Worm (Caenorhabditis elegans) whole organism, L4 larva: ENCODE data around the gene Y7A5A.7.

Experiments used
- R02D3.7 ChIP-seq: fragments of 150-350 bp; sonication (generic microtip); optimal IDR thresholded peaks from 3 replicates; lab custom pipeline; 2014; ENCODE audit warnings: missing biosample characterization, missing genetic modification characterization
- T20F7.1 ChIP-seq: fragments of 200-800 bp; sonication (Bioruptor generic); optimal IDR thresholded peaks from 2 replicates; lab custom pipeline; 2018; ENCODE audit warnings: mild to moderate bottlenecking, missing genetic modification characterization, missing compliant biosample characterization
- T26A8.4 ChIP-seq: fragments of 200-800 bp; sonication (Bioruptor generic); IDR thresholded peaks from 2 replicates; pipeline ENCODE4 v1.3.6; 2022; ENCODE audit warnings: missing genetic modification characterization, missing compliant biosample characterization
- Y105C5A.15 ChIP-seq: fragments of 200-800 bp; sonication (Bioruptor generic); IDR thresholded peaks from 2 replicates; pipeline ENCODE4 v1.3.6; 2022; ENCODE audit warnings: missing genetic modification characterization, missing compliant biosample characterization
- Y48G9A.11 ChIP-seq: fragments of 200-800 bp; sonication (Bioruptor generic); IDR thresholded peaks from 2 replicates; pipeline ENCODE4 v1.3.6; 2022; ENCODE audit warnings: missing genetic modification reagents, missing genetic modification characterization, missing compliant biosample characterization
- Y5F2A.4 ChIP-seq: fragments of 200-800 bp; sonication (Bioruptor generic); optimal IDR thresholded peaks from 2 replicates; lab custom pipeline; 2018; ENCODE audit warnings: mild to moderate bottlenecking, missing genetic modification characterization, missing compliant biosample characterization
- Y75B8A.6 ChIP-seq: fragments of 200-800 bp; sonication (Bioruptor generic); IDR thresholded peaks from 2 replicates; pipeline ENCODE4 v1.3.6; 2022; ENCODE audit warnings: missing genetic modification reagents, missing genetic modification characterization, missing compliant biosample characterization
- aha-1 ChIP-seq: fragments of 150-350 bp; peaks from one replicate; lab custom pipeline; 2014; ENCODE audit warnings: missing biosample characterization, missing genetic modification characterization
- aly-2 ChIP-seq: sonication (generic microtip); optimal IDR thresholded peaks from 2 replicates; lab custom pipeline; 2018; ENCODE audit warnings: missing biosample characterization, missing genetic modification characterization
- arid-1 ChIP-seq: fragments of 200-800 bp; sonication (Bioruptor generic); conservative IDR thresholded peaks from 2 replicates; pipeline ENCODE4 v1.3.6; 2022; ENCODE audit warnings: missing genetic modification reagents, missing genetic modification characterization, missing compliant biosample characterization
- ceh-44 ChIP-seq: fragments of 200-800 bp; sonication (Bioruptor generic); IDR thresholded peaks from 2 replicates; pipeline ENCODE4 v1.3.6; 2022; ENCODE audit warnings: missing genetic modification reagents, missing genetic modification characterization, missing compliant biosample characterization
- ceh-62 ChIP-seq: sonication (generic microtip); optimal IDR thresholded peaks from 2 replicates; lab custom pipeline; 2017; ENCODE audit warnings: missing biosample characterization, missing genetic modification characterization
- daf-16 ChIP-seq, 3 experiments: sonication (generic microtip); optimal IDR thresholded peaks; 2 replicates each; lab custom pipeline; 2016 to 2017; ENCODE audit warnings: missing genetic modification characterization in 3 of 3, missing genetic modification reagents in 3 of 3, mild to moderate bottlenecking in 2 of 3, missing compliant biosample characterization in 2 of 3, missing biosample characterization in 1 of 3, moderate library complexity in 1 of 3
- dpl-1 ChIP-seq: fragments of 150-350 bp; optimal IDR thresholded peaks from 2 replicates; lab custom pipeline; 2014; ENCODE audit warnings: missing biosample characterization, missing genetic modification reagents, missing genetic modification characterization
- egl-27 ChIP-seq: sonication (generic microtip); optimal IDR thresholded peaks from 3 replicates; lab custom pipeline; 2017; ENCODE audit warnings: missing biosample characterization, missing genetic modification reagents, missing genetic modification characterization
- gei-8 ChIP-seq: fragments of 200-800 bp; sonication (Bioruptor generic); optimal IDR thresholded peaks from 2 replicates; lab custom pipeline; 2018; ENCODE audit warnings: mild to moderate bottlenecking, missing genetic modification characterization, missing compliant biosample characterization
- lin-1 ChIP-seq: fragments of 200-800 bp; sonication (Bioruptor generic); IDR thresholded peaks from 2 replicates; pipeline ENCODE4 v1.3.6; 2022; ENCODE audit warnings: missing genetic modification reagents, missing genetic modification characterization, missing compliant biosample characterization
- lin-15B ChIP-seq: fragments of 150-350 bp; sonication (generic microtip); optimal IDR thresholded peaks from 3 replicates; lab custom pipeline; 2014; ENCODE audit warnings: missing biosample characterization, missing genetic modification characterization
- lir-3 ChIP-seq: sonication (generic microtip); optimal IDR thresholded peaks from 2 replicates; lab custom pipeline; 2016; ENCODE audit warnings: mild to moderate bottlenecking, missing genetic modification characterization, missing compliant biosample characterization
- mdl-1 ChIP-seq, 2 experiments: fragments of 150-350 bp in 1 of 2; sonication (generic microtip) in 1 of 2; optimal IDR thresholded peaks; 2 replicates each; lab custom pipeline; 2014 to 2017; ENCODE audit warnings: missing biosample characterization in 2 of 2, missing genetic modification characterization in 2 of 2
- mxl-3 ChIP-seq: fragments of 200-800 bp; sonication (Bioruptor generic); optimal IDR thresholded peaks from 2 replicates; lab custom pipeline; 2018; ENCODE audit warnings: mild to moderate bottlenecking, missing genetic modification characterization, missing compliant biosample characterization
- nhr-25 ChIP-seq: sonication (generic microtip); optimal IDR thresholded peaks from 2 replicates; lab custom pipeline; 2017; ENCODE audit warnings: missing genetic modification characterization, mild to moderate bottlenecking, missing compliant biosample characterization, antibody characterized with exemption, moderate library complexity, borderline replicate concordance; ENCODE audit not compliant: insufficient read depth
- nhr-6 ChIP-seq: fragments of 150-350 bp; optimal IDR thresholded peaks from 2 replicates; lab custom pipeline; 2014; ENCODE audit warnings: missing biosample characterization, missing genetic modification characterization
- nhr-76 ChIP-seq: fragments of 150-350 bp; optimal IDR thresholded peaks from 2 replicates; lab custom pipeline; 2014; ENCODE audit warnings: missing biosample characterization, missing genetic modification characterization
- nhr-77 ChIP-seq: fragments of 150-350 bp; optimal IDR thresholded peaks from 2 replicates; lab custom pipeline; 2014; ENCODE audit warnings: missing biosample characterization, missing genetic modification characterization
- saeg-2 ChIP-seq: fragments of 200-800 bp; sonication (Bioruptor generic); IDR thresholded peaks from 2 replicates; pipeline ENCODE4 v1.3.6; 2022; ENCODE audit warnings: missing genetic modification reagents, missing genetic modification characterization, missing compliant biosample characterization
- set-16 ChIP-seq: fragments of 200-800 bp; sonication (Bioruptor generic); IDR thresholded peaks from 2 replicates; pipeline ENCODE4 v1.3.6; 2022; ENCODE audit warnings: missing genetic modification reagents, missing genetic modification characterization, missing compliant biosample characterization
- spr-3 ChIP-seq: fragments of 200-800 bp; sonication (Bioruptor generic); optimal IDR thresholded peaks from 2 replicates; lab custom pipeline; 2018; ENCODE audit warnings: mild to moderate bottlenecking, missing genetic modification characterization, missing compliant biosample characterization
- unc-39 ChIP-seq: sonication (generic microtip); optimal IDR thresholded peaks from 2 replicates; lab custom pipeline; 2017; ENCODE audit warnings: missing biosample characterization, missing genetic modification characterization
- unc-62 ChIP-seq, 3 experiments: fragments of 150-350 bp in 1 of 3; sonication (generic microtip); optimal IDR thresholded peaks in 2 of 3; peaks in 1 of 3; 1 replicate in 1 of 3; 2 replicates in 2 of 3; lab custom pipeline; 2014 to 2017; ENCODE audit warnings: missing biosample characterization in 3 of 3, missing genetic modification characterization in 3 of 3, missing genetic modification reagents in 3 of 3, missing genotype in 1 of 3
- ztf-11 ChIP-seq: fragments of 150-350 bp; optimal IDR thresholded peaks from 2 replicates; lab custom pipeline; 2014; ENCODE audit warnings: missing biosample characterization, missing genetic modification characterization
- ztf-7 ChIP-seq: fragments of 150-350 bp; optimal IDR thresholded peaks from 2 replicates; lab custom pipeline; 2014; ENCODE audit warnings: missing biosample characterization, missing genetic modification characterization

Gene Y7A5A.7

DNA sequence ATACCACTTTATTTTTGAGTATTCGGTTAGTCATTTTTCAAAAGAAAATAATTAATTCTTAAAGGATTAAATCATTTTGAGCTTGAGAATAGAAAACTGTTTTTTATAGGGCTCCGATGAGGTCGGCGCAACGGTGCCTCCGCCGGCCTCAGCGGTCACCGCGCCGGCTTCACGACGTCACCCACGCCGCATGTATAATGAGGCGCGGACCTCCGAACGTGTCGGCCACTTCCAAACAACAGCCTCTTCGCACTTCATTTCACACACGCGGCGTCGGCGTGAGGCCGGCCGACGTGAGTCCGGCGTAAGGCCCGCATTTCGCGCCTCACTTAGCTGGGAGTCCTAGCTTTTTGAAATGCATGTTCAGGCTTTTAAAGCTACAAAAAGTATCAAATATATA, 37.1 kb downstream of the Y7A5A.7 start:
- TF ChIP-seq nhr-6 (tag; lab: Kevin White, UChicago) = no peak
- TF ChIP-seq Y48G9A.11 (GFP tag; lab: Robert Waterston, UW) = no peak
- TF ChIP-seq ztf-11 (tag; lab: Kevin White, UChicago) = no peak
- TF ChIP-seq unc-39 (tag; lab: Kevin White, UChicago) = no peak
- no peak for TF ChIP-seq arid-1 (GFP tag; lab: Robert Waterston, UW)
- peak; percentile 31 for TF ChIP-seq aha-1
- TF ChIP-seq mdl-1 (tag; optimal IDR thresholded peaks at IDR 0.05; lab: Kevin White, UChicago) = no peak
- TF ChIP-seq set-16 (GFP tag; lab: Robert Waterston, UW) = peak; percentile 89
- TF ChIP-seq aly-2 (tag; lab: Kevin White, UChicago) = no peak
- TF ChIP-seq Y5F2A.4 = no peak
- TF ChIP-seq lir-3 = no peak

DNA sequence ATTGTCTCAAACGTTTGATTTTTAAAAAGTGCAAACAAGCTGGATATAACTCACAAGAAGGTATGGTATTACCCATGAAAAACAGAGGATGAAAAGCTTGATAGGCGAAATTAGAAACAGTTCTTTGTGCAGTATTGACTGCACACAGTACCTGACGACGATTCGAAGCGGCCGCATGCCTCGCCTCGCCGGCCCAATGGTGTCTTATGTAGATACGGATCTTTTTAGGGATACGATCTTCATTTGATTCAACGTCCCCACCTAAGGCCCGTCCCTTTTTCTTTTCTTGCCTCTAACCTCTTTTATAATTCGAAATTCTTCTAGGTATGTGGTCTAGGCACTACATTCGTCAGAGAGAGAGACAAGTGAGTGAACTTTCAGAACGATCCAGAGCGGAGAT, 37.8 kb downstream of the Y7A5A.7 start, which contains the start of gene bus-17:
Gene bus-17, minus strand, starts transcription at position 208 of the 400 bp plus-strand sequence.
- TF ChIP-seq saeg-2 (GFP tag; lab: Robert Waterston, UW) (no peak), lin-1 (GFP tag; lab: Robert Waterston, UW) (no peak), unc-62 (GFP tag; optimal IDR thresholded peaks at IDR 0.05 in 1 of 2; lab: Kevin White, UChicago) (no peak), unc-62 (tag; optimal IDR thresholded peaks at IDR 0.05; lab: Kevin White, UChicago) (no peak), dpl-1 (GFP tag; lab: Kevin White, UChicago) (no peak), gei-8 (GFP tag; lab: Kevin White, UChicago) (no peak), nhr-76 (tag; lab: Kevin White, UChicago) (no peak), egl-27 (tag; lab: Kevin White, UChicago) (no peak), T26A8.4 (GFP tag; lab: Robert Waterston, UW) (no peak), nhr-6 (tag; lab: Kevin White, UChicago) (no peak), nhr-25 (tag; lab: Kevin White, UChicago) (no peak), ztf-7 (no peak), ceh-44 (GFP tag; lab: Robert Waterston, UW) (no peak), Y48G9A.11 (GFP tag; lab: Robert Waterston, UW) (no peak), T20F7.1 (no peak), ztf-11 (tag; lab: Kevin White, UChicago) (no peak), aly-2 (tag; lab: Kevin White, UChicago) (no peak)

DNA sequence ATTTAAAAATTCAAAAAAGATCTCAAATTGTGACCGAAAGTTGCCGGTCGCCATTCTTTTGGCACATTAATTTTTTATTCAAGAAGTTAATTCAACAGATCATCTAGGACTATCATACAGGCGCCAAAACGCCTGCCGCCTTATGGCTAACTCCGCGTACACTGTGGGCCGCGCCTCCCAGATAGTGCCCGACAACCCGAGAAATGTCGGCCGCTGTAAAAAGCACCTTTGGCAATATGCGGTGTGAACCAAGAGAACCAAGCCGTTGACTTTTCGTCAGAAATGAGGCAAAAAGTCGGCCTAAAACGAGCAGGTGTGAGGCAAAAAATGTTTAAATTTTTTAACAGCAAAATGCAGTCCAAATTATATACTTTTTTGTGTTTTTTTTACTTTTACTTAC, 44.8 kb downstream of the Y7A5A.7 start:
- TF ChIP-seq Y5F2A.4 (no peak), daf-16 (GFP tag; optimal IDR thresholded peaks at IDR 0.05; lab: Kevin White, UChicago) (no peak), daf-16 (tag; optimal IDR thresholded peaks at IDR 0.05; lab: Kevin White, UChicago) (no peak), nhr-77 (tag; lab: Kevin White, UChicago) (no peak), lir-3 (no peak), mxl-3 (no peak), R02D3.7 (tag; lab: Kevin White, UChicago) (no peak), unc-39 (tag; lab: Kevin White, UChicago) (no peak), Y105C5A.15 (GFP tag; lab: Robert Waterston, UW) (no peak), Y75B8A.6 (GFP tag; lab: Robert Waterston, UW) (no peak), lin-15B (tag; lab: Kevin White, UChicago) (no peak), T26A8.4 (GFP tag; lab: Robert Waterston, UW) (no peak), spr-3 (GFP tag; lab: Kevin White, UChicago) (no peak)

DNA sequence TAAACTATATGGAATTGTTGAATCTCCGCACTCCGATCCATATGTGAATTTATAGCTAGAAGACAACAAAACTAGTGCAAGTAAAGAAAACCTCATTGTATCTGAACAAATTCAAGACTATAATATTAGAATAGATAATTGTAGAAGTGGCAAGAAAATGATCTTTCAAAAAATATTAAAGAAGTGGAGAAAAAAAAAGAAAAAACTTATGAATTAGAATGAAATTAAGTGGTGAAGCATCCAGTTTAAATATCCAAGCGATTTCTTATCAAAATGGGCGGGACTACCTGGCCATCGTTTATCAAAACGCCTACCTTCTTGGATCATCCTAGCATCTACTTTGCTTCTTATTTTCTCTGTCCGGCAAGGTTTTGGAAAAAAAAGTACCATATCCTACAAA, 46.8 kb downstream of the Y7A5A.7 start, which contains the start of gene wrt-4:
Gene wrt-4, minus strand, starts transcription at position 101 of the 400 bp plus-strand sequence.
- no peak for TF ChIP-seq unc-39 (tag; lab: Kevin White, UChicago)
- no peak for TF ChIP-seq aha-1
- TF ChIP-seq egl-27 (tag; lab: Kevin White, UChicago) = no peak
- no peak for TF ChIP-seq ceh-62 (tag; lab: Kevin White, UChicago)
- TF ChIP-seq, all 104 proteins: peak for 0
